Worm (Caenorhabditis elegans) whole organism, early embryonic: Measurements from ENCODE around the gene tars-1.

Experiments used
- aly-1 ChIP-seq: sonication (generic microtip); optimal IDR thresholded peaks from 2 replicates; lab custom pipeline; 2016; ENCODE audit warnings: missing genetic modification characterization, missing compliant biosample characterization
- ama-1 ChIP-seq: fragments of 150-350 bp; optimal IDR thresholded peaks from 2 replicates; lab custom pipeline; 2014
- ets-7 ChIP-seq: sonication (generic microtip); optimal IDR thresholded peaks from 2 replicates; lab custom pipeline; 2016; ENCODE audit warnings: missing genotype, missing genetic modification characterization, missing compliant biosample characterization
- flt-1 ChIP-seq: fragments of 200-800 bp; sonication (Bioruptor generic); IDR thresholded peaks from 2 replicates; pipeline ENCODE4 v1.3.6; 2022; ENCODE audit warnings: missing genetic modification characterization, missing compliant biosample characterization
- hmg-4 ChIP-seq: fragments of 200-800 bp; sonication (Bioruptor generic); optimal IDR thresholded peaks from 2 replicates; lab custom pipeline; 2018; ENCODE audit warnings: mild to moderate bottlenecking, missing genetic modification characterization, missing compliant biosample characterization
- pes-1 ChIP-seq: fragments of 200-800 bp; sonication (Bioruptor generic); IDR thresholded peaks from 2 replicates; pipeline ENCODE4 v1.3.6; 2022; ENCODE audit warnings: missing genetic modification reagents, missing genetic modification characterization, missing compliant biosample characterization
- scrt-1 ChIP-seq: fragments of 200-800 bp; sonication (Bioruptor generic); IDR thresholded peaks from 2 replicates; pipeline ENCODE4 v1.3.6; 2022; ENCODE audit warnings: missing genetic modification characterization, missing compliant biosample characterization
- tbx-11 ChIP-seq: fragments of 200-800 bp; sonication (Bioruptor generic); IDR thresholded peaks from 2 replicates; pipeline ENCODE4 v1.3.6; 2022; ENCODE audit warnings: missing genetic modification characterization, missing compliant biosample characterization
- tbx-37 ChIP-seq: fragments of 200-800 bp; sonication (Bioruptor generic); conservative IDR thresholded peaks from 2 replicates; pipeline ENCODE4 v1.3.6; 2022; ENCODE audit warnings: missing genetic modification reagents, missing genetic modification characterization, missing compliant biosample characterization

- TF ChIP-seq ama-1 (lab: Kevin White, UChicago) = no peak
- no peak for TF ChIP-seq scrt-1
- no peak for TF ChIP-seq flt-1 (GFP tag; lab: Robert Waterston, UW)
- TF ChIP-seq pes-1 (GFP tag; lab: Robert Waterston, UW) = no peak
- TF ChIP-seq ets-7 (tag; lab: Kevin White, UChicago) = no peak
- TF ChIP-seq hmg-4 (GFP tag; lab: Kevin White, UChicago) = no peak
- TF ChIP-seq tbx-37 (GFP tag; lab: Robert Waterston, UW) = no peak
- no peak for TF ChIP-seq aly-1
- no peak for TF ChIP-seq tbx-11
Observed at ce11 chrII:11726470-11727106, 31.1 kb upstream of the tars-1 start, which contains the start of gene F13D12.5.
